Worm (Caenorhabditis elegans) whole organism, L1 larva: ENCODE data around the gene F58A3.3.

Experiments
- C16A3.4 ChIP-seq: fragments of 150-350 bp; optimal IDR thresholded peaks from 2 replicates; lab custom pipeline; 2014; ENCODE audit warnings: missing biosample characterization, missing genetic modification characterization
- Y116A8C.19 ChIP-seq: sonication (generic microtip); optimal IDR thresholded peaks from 2 replicates; lab custom pipeline; 2016; ENCODE audit warnings: missing compliant biosample characterization, missing genetic modification characterization, borderline replicate concordance
- aha-1 ChIP-seq: fragments of 150-350 bp; optimal IDR thresholded peaks from 2 replicates; lab custom pipeline; 2014; ENCODE audit warnings: missing biosample characterization, missing genetic modification characterization
- aly-2 ChIP-seq: fragments of 150-350 bp; optimal IDR thresholded peaks from 2 replicates; lab custom pipeline; 2014; ENCODE audit warnings: missing biosample characterization, missing genetic modification characterization
- ama-1 ChIP-seq: fragments of 150-350 bp; optimal IDR thresholded peaks from 2 replicates; lab custom pipeline; 2014
- blmp-1 ChIP-seq: fragments of 150-350 bp; optimal IDR thresholded peaks from 2 replicates; lab custom pipeline; 2014; ENCODE audit warnings: missing biosample characterization, missing genetic modification characterization
- ceh-63 ChIP-seq: fragments of 200-800 bp; sonication (Bioruptor generic); optimal IDR thresholded peaks from 2 replicates; lab custom pipeline; 2018; ENCODE audit warnings: mild to moderate bottlenecking, missing genetic modification characterization, missing compliant biosample characterization
- ceh-82 ChIP-seq, 3 experiments: fragments of 150-350 bp in 1 of 3; sonication (generic microtip) in 2 of 3; optimal IDR thresholded peaks; 2 replicates each; lab custom pipeline; 2014 to 2017; ENCODE audit warnings: missing biosample characterization in 3 of 3, missing genetic modification characterization in 3 of 3
- ceh-88 ChIP-seq: fragments of 200-800 bp; sonication (Bioruptor generic); IDR thresholded peaks from 2 replicates; pipeline ENCODE4 v1.3.6; 2022; ENCODE audit warnings: missing genetic modification characterization, missing compliant biosample characterization
- ceh-90 ChIP-seq: sonication (generic microtip); optimal IDR thresholded peaks from 2 replicates; lab custom pipeline; 2016; ENCODE audit warnings: missing genetic modification characterization, missing compliant biosample characterization
- ces-1 ChIP-seq: fragments of 150-350 bp; optimal IDR thresholded peaks from 2 replicates; lab custom pipeline; 2014; ENCODE audit warnings: missing biosample characterization, missing genetic modification reagents, missing genetic modification characterization
- dsc-1 ChIP-seq: sonication (generic microtip); optimal IDR thresholded peaks from 2 replicates; lab custom pipeline; 2016; ENCODE audit warnings: mild to moderate bottlenecking, missing genetic modification characterization, missing compliant biosample characterization
- efl-1 ChIP-seq, 4 experiments: fragments of 150-350 bp; optimal IDR thresholded peaks in 3 of 4; peaks in 1 of 4; 1 replicate in 1 of 4; 2 replicates in 3 of 4; lab custom pipeline; 2014; ENCODE audit warnings: missing biosample characterization in 2 of 4, missing genetic modification characterization in 2 of 4, missing genetic modification reagents in 2 of 4
- efl-3 ChIP-seq: fragments of 200-800 bp; sonication (Bioruptor generic); optimal IDR thresholded peaks from 2 replicates; lab custom pipeline; 2018; ENCODE audit warnings: mild to moderate bottlenecking, missing genetic modification characterization, missing compliant biosample characterization
- egl-13 ChIP-seq: sonication (generic microtip); optimal IDR thresholded peaks from 2 replicates; lab custom pipeline; 2016; ENCODE audit warnings: missing genotype, missing genetic modification reagents, missing genetic modification characterization, missing compliant biosample characterization
- elt-3 ChIP-seq, 6 experiments: fragments of 150-350 bp in 1 of 6; sonication (generic microtip); optimal IDR thresholded peaks; 2 replicates each; lab custom pipeline; 2017 to 2018; ENCODE audit warnings: missing biosample characterization in 6 of 6, missing genetic modification characterization in 6 of 6, inconsistent platforms in 1 of 6
- ets-5 ChIP-seq: fragments of 200-800 bp; sonication (Bioruptor generic); IDR thresholded peaks from 2 replicates; pipeline ENCODE4 v1.3.6; 2022; ENCODE audit warnings: missing genetic modification characterization, missing compliant biosample characterization
- fkh-10 ChIP-seq: sonication (generic microtip); optimal IDR thresholded peaks from 2 replicates; lab custom pipeline; 2017; ENCODE audit warnings: missing biosample characterization, missing genetic modification reagents, missing genetic modification characterization
- fkh-4 ChIP-seq: sonication (generic microtip); optimal IDR thresholded peaks from 2 replicates; lab custom pipeline; 2016; ENCODE audit warnings: missing compliant biosample characterization, missing genetic modification characterization, borderline replicate concordance
- fkh-8 ChIP-seq: sonication (generic microtip); optimal IDR thresholded peaks from 2 replicates; lab custom pipeline; 2016; ENCODE audit warnings: mild to moderate bottlenecking, missing genetic modification characterization, missing compliant biosample characterization
- fos-1 ChIP-seq: fragments of 150-350 bp; optimal IDR thresholded peaks from 2 replicates; lab custom pipeline; 2014; ENCODE audit warnings: missing biosample characterization, missing genetic modification characterization
- grh-1 ChIP-seq: fragments of 200-800 bp; sonication (Bioruptor generic); IDR thresholded peaks from 2 replicates; pipeline ENCODE4 v1.3.6; 2022; ENCODE audit warnings: missing genetic modification reagents, missing genetic modification characterization, missing compliant biosample characterization
- hlh-17 ChIP-seq: fragments of 200-800 bp; sonication (Bioruptor generic); optimal IDR thresholded peaks from 2 replicates; lab custom pipeline; 2018; ENCODE audit warnings: missing genetic modification characterization, mild to moderate bottlenecking, missing compliant biosample characterization, moderate library complexity, borderline replicate concordance
- hpl-2 ChIP-seq: fragments of 150-350 bp; optimal IDR thresholded peaks from 2 replicates; lab custom pipeline; 2014; ENCODE audit warnings: missing biosample characterization, missing genetic modification reagents, missing genetic modification characterization
- lin-13 ChIP-seq: fragments of 150-350 bp; optimal IDR thresholded peaks from 2 replicates; lab custom pipeline; 2014; ENCODE audit warnings: missing biosample characterization, missing genetic modification reagents, missing genetic modification characterization
- lin-14 ChIP-seq: fragments of 200-800 bp; sonication (Bioruptor generic); optimal IDR thresholded peaks from 2 replicates; lab custom pipeline; 2018; ENCODE audit warnings: mild to moderate bottlenecking, missing genetic modification characterization, moderate library complexity, missing compliant biosample characterization
- lsy-2 ChIP-seq, 2 experiments: fragments of 150-350 bp; optimal IDR thresholded peaks; 2 replicates each; lab custom pipeline; 2014; ENCODE audit warnings: missing biosample characterization in 2 of 2, missing genetic modification characterization in 2 of 2
- mef-2 ChIP-seq: fragments of 150-350 bp; optimal IDR thresholded peaks from 2 replicates; lab custom pipeline; 2014; ENCODE audit warnings: missing biosample characterization, missing genetic modification characterization
- mep-1 ChIP-seq: fragments of 150-350 bp; optimal IDR thresholded peaks from 2 replicates; lab custom pipeline; 2014; ENCODE audit warnings: missing biosample characterization, missing genetic modification characterization
- nhr-11 ChIP-seq: fragments of 150-350 bp; optimal IDR thresholded peaks from 2 replicates; lab custom pipeline; 2014; ENCODE audit warnings: missing biosample characterization, missing genetic modification characterization
- nhr-20 ChIP-seq: sonication (generic microtip); optimal IDR thresholded peaks from 2 replicates; lab custom pipeline; 2016; ENCODE audit warnings: mild to moderate bottlenecking, missing genetic modification characterization, missing compliant biosample characterization
- nhr-237 ChIP-seq: fragments of 150-350 bp; optimal IDR thresholded peaks from 2 replicates; lab custom pipeline; 2014; ENCODE audit warnings: missing biosample characterization, missing genetic modification characterization
- nhr-71 ChIP-seq: sonication (generic microtip); optimal IDR thresholded peaks from 2 replicates; lab custom pipeline; 2016; ENCODE audit warnings: mild to moderate bottlenecking, missing genetic modification characterization, moderate library complexity, missing compliant biosample characterization
- nhr-85 ChIP-seq: sonication (generic microtip); peaks from one replicate; lab custom pipeline; 2016; ENCODE audit warnings: missing genetic modification characterization, inconsistent platforms, missing compliant biosample characterization
- rnt-1 ChIP-seq: sonication (generic microtip); optimal IDR thresholded peaks from 2 replicates; lab custom pipeline; 2016; ENCODE audit warnings: mild to moderate bottlenecking, missing genetic modification characterization, moderate library complexity, missing compliant biosample characterization
- sox-4 ChIP-seq: sonication (generic microtip); optimal IDR thresholded peaks from 2 replicates; lab custom pipeline; 2016; ENCODE audit warnings: missing genetic modification characterization, missing compliant biosample characterization
- sptf-1 ChIP-seq: fragments of 150-350 bp; optimal IDR thresholded peaks from 2 replicates; lab custom pipeline; 2014; ENCODE audit warnings: missing biosample characterization, missing genetic modification characterization
- tlp-1 ChIP-seq: fragments of 150-350 bp; optimal IDR thresholded peaks from 2 replicates; lab custom pipeline; 2014; ENCODE audit warnings: missing biosample characterization, missing genetic modification characterization
- unc-130 ChIP-seq: fragments of 150-350 bp; optimal IDR thresholded peaks from 2 replicates; lab custom pipeline; 2017; ENCODE audit warnings: missing biosample characterization, missing genetic modification characterization, inconsistent platforms
- unc-30 ChIP-seq: sonication (generic microtip); optimal IDR thresholded peaks from 2 replicates; lab custom pipeline; 2017; ENCODE audit warnings: missing biosample characterization, missing genetic modification characterization
- zip-4 ChIP-seq: fragments of 200-800 bp; sonication (Bioruptor generic); optimal IDR thresholded peaks from 2 replicates; lab custom pipeline; 2018; ENCODE audit warnings: mild to moderate bottlenecking, missing genetic modification characterization, moderate library complexity, missing compliant biosample characterization
- ztf-11 ChIP-seq, 2 experiments: sonication (generic microtip); optimal IDR thresholded peaks; 2 replicates each; lab custom pipeline; 2016 to 2017; ENCODE audit warnings: missing genetic modification characterization in 2 of 2, missing biosample characterization in 1 of 2, missing compliant biosample characterization in 1 of 2
- ztf-4 ChIP-seq: fragments of 150-350 bp; optimal IDR thresholded peaks from 2 replicates; lab custom pipeline; 2014; ENCODE audit warnings: missing biosample characterization, missing genetic modification characterization

F58A3.3 gene

DNA sequence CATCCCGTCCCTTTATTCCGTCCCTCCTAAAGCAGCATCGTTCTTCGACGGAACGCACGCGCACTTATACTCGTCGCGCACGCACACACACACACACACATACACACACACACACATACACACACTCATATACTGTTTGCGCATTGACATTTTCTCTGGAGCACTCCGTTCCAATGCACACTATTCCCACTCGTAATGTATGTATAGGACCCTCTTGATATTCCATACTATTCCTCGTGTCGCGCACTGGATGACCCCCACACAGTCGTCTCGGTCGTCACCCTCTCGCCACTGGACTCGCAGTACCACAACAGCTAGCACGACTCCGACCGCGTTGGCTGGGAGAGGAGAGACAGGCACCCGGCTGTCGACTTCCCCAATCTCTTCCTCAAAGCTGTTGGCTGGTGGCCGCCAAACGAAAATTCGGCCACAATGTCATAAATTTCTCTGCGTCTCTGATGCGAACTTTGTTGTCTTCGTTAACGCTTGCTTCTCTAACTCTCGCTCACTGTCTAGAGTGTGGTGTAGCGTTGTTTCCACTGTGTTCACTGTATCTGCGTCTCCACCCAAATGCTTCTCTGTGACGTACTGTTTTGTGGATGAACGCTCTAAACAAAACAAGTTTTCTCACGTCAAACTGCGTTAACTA, 18.7 kb downstream of the F58A3.3 start (continued):
- peak; percentile 65 for TF ChIP-seq unc-130 (tag; lab: Kevin White, UChicago)
- peak; percentile 76 for TF ChIP-seq nhr-11 (tag; lab: Kevin White, UChicago)
- TF ChIP-seq mep-1 (tag; lab: Kevin White, UChicago), result peak; percentile 73
- peak; percentile 97 for TF ChIP-seq nhr-71
- peak; percentile 89 for TF ChIP-seq fkh-8 (tag; lab: Kevin White, UChicago)
- peak; percentile 86 for TF ChIP-seq fkh-10 (GFP tag; lab: Kevin White, UChicago)
- TF ChIP-seq, all 84 proteins: peak for 68

DNA sequence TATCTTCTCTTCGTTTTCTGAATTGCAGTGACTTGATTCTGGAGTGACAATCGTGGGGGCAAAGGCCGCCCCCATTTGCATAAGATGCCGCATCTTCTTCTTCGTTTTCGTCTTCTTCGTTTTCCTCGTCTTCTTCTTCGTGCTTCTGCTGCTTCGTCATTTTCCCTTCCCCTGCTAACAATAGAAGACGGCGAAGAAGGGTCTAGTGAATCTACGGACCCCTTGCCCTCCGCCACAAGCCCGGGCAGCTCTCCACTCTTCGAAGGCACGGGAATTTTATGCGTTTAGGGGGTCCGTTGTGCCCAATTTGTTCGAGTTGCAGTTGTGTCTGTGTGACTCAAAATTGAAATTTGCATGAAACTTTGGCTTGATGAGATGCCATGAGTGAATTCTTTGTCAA, 19.4 kb downstream of the F58A3.3 start:
- peak; percentile 10 for TF ChIP-seq lin-14
- no peak for TF ChIP-seq efl-1 (optimal IDR thresholded peaks at IDR 0.05; lab: Kevin White, UChicago)
- peak in 1 of 2 experiments; percentile 0 for TF ChIP-seq efl-1 (GFP tag; optimal IDR thresholded peaks at IDR 0.05 in 1 of 2; lab: Kevin White, UChicago)
- TF ChIP-seq ceh-82 (tag; optimal IDR thresholded peaks at IDR 0.05; lab: Kevin White, UChicago), result peak in 1 of 3 experiments; percentile 5
- TF ChIP-seq nhr-237 (tag; lab: Kevin White, UChicago), result no peak
- no peak for TF ChIP-seq ets-5
- peak; percentile 2 for TF ChIP-seq ceh-63 (GFP tag; lab: Kevin White, UChicago)

ce11 chrX:11032412-11032811, 20.0 kb downstream of the F58A3.3 start:
- TF ChIP-seq Y116A8C.19 (tag; lab: Kevin White, UChicago) (no peak), dsc-1 (tag; lab: Kevin White, UChicago) (peak; percentile 24), rnt-1 (peak; percentile 30), sptf-1 (no peak), ceh-63 (GFP tag; lab: Kevin White, UChicago) (no peak), aha-1 (tag; lab: Kevin White, UChicago) (no peak), lin-14 (no peak), elt-3 (tag; optimal IDR thresholded peaks at IDR 0.05; lab: Kevin White, UChicago) (peak in 4 of 6 experiments; percentile 85 to 91 (median 90)), fos-1 (no peak), nhr-85 (peak; percentile 32), ceh-90 (tag; lab: Kevin White, UChicago) (no peak), C16A3.4 (no peak), hlh-17 (no peak), sox-4 (tag; lab: Kevin White, UChicago) (no peak), efl-3 (GFP tag; lab: Kevin White, UChicago) (no peak)

DNA sequence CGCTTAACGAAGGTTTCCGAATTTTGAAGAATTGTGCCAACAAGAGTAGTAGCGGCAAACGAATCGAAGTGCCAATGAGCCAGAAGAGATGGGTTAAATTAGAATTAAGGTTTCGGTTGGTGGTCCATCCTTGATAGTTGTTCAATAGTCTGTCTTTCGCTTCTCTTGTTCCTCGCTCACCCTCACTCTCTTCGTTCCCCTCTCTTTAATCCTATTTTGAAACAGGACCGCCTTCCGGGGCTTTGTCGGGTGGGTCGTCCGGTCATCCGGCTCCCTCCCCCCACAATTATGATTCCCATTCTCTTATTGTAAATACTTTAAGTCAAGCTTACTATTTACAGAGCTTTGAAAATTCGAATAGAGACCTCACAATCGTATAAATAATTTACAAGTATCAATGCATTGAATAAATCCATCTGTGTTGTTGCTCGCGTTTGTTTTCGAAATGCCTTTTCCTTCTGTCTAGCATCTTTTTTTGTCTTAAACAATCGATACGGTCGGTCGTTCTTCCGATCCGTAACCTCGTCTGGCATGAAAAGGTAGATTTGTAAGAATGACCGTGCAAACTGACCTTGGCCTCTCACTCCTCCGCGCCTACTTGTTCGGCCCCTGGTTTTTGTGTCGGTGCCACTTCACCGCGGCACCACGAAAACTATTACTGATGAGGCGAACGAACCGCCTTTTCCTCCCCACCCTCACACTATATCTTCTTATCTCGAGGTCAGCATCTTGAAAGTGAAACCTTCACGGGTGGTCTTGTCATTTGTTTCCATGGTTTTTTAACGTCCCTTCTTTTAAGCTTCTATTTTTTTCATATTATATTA, 20.9 kb downstream of the F58A3.3 start:
- TF ChIP-seq ama-1 (lab: Kevin White, UChicago), result no peak
- no peak for TF ChIP-seq mef-2 (tag; lab: Kevin White, UChicago)
- TF ChIP-seq fkh-4 (tag; lab: Kevin White, UChicago), result no peak
- TF ChIP-seq sptf-1, result no peak
- no peak for TF ChIP-seq Y116A8C.19 (tag; lab: Kevin White, UChicago)
- TF ChIP-seq nhr-237 (tag; lab: Kevin White, UChicago), result no peak
- TF ChIP-seq ceh-88 (GFP tag; lab: Robert Waterston, UW), result no peak
- no peak for TF ChIP-seq egl-13
- TF ChIP-seq lsy-2 (tag; optimal IDR thresholded peaks at IDR 0.05; lab: Kevin White, UChicago), result no peak
- no peak for TF ChIP-seq nhr-71
- no peak for TF ChIP-seq nhr-20 (tag; lab: Kevin White, UChicago)
- no peak for TF ChIP-seq efl-3 (GFP tag; lab: Kevin White, UChicago)
- TF ChIP-seq elt-3 (tag; optimal IDR thresholded peaks at IDR 0.05; lab: Kevin White, UChicago), result no peak
- TF ChIP-seq lin-13 (GFP tag; lab: Kevin White, UChicago), result no peak
- TF ChIP-seq nhr-85, result peak; percentile 76
- no peak for TF ChIP-seq tlp-1 (tag; lab: Kevin White, UChicago)
- no peak for TF ChIP-seq ztf-11 (tag; optimal IDR thresholded peaks at IDR 0.05; lab: Kevin White, UChicago)
- TF ChIP-seq aha-1 (tag; lab: Kevin White, UChicago), result no peak
- TF ChIP-seq blmp-1 (tag; lab: Kevin White, UChicago), result peak; percentile 91
- TF ChIP-seq efl-1 (optimal IDR thresholded peaks at IDR 0.05; lab: Kevin White, UChicago), result no peak
- peak in 1 of 2 experiments; percentile 54 for TF ChIP-seq efl-1 (GFP tag; optimal IDR thresholded peaks at IDR 0.05 in 1 of 2; lab: Kevin White, UChicago)
- TF ChIP-seq aly-2 (tag; lab: Kevin White, UChicago), result no peak
- no peak for TF ChIP-seq ztf-4 (tag; lab: Kevin White, UChicago)
- no peak for TF ChIP-seq unc-30 (tag; lab: Kevin White, UChicago)
- TF ChIP-seq dsc-1 (tag; lab: Kevin White, UChicago), result no peak
- no peak for TF ChIP-seq grh-1 (GFP tag; lab: Robert Waterston, UW)
- TF ChIP-seq lin-14, result peak; percentile 32
- no peak for TF ChIP-seq zip-4 (GFP tag; lab: Kevin White, UChicago)
- no peak for TF ChIP-seq hpl-2
- no peak for TF ChIP-seq ces-1 (GFP tag; lab: Kevin White, UChicago)
